Worm (Caenorhabditis elegans) whole organism, L4 larva: ENCODE measurements around the gene B0563.8.

Experiments used
- F44E2.7 ChIP-seq: fragments of 200-800 bp; sonication (Bioruptor generic); IDR thresholded peaks from 2 replicates; pipeline ENCODE4 v2.1.2; 2022; ENCODE audit warnings: missing genetic modification characterization, missing compliant biosample characterization
- Y48G9A.11 ChIP-seq: fragments of 200-800 bp; sonication (Bioruptor generic); IDR thresholded peaks from 2 replicates; pipeline ENCODE4 v1.3.6; 2022; ENCODE audit warnings: missing genetic modification reagents, missing genetic modification characterization, missing compliant biosample characterization
- aly-2 ChIP-seq: sonication (generic microtip); optimal IDR thresholded peaks from 2 replicates; lab custom pipeline; 2018; ENCODE audit warnings: missing biosample characterization, missing genetic modification characterization
- ama-1 ChIP-seq: fragments of 150-350 bp; optimal IDR thresholded peaks from 2 replicates; lab custom pipeline; 2014; ENCODE audit warnings: inconsistent platforms, mixed read lengths
- attf-4 ChIP-seq: sonication (generic microtip); optimal IDR thresholded peaks from 3 replicates; lab custom pipeline; 2017; ENCODE audit warnings: missing biosample characterization, missing genetic modification characterization
- ces-1 ChIP-seq: fragments of 150-350 bp; sonication (generic microtip); optimal IDR thresholded peaks from 4 replicates; lab custom pipeline; 2014; ENCODE audit warnings: missing biosample characterization, missing genetic modification reagents, missing genetic modification characterization
- dmd-9 ChIP-seq: fragments of 200-800 bp; sonication (Bioruptor generic); IDR thresholded peaks from 2 replicates; pipeline ENCODE4 v1.3.6; 2022; ENCODE audit warnings: missing genetic modification reagents, missing genetic modification characterization, missing compliant biosample characterization
- fos-1 ChIP-seq: fragments of 150-350 bp; optimal IDR thresholded peaks from 2 replicates; lab custom pipeline; 2014; ENCODE audit warnings: missing biosample characterization, missing genetic modification characterization
- lir-3 ChIP-seq: sonication (generic microtip); optimal IDR thresholded peaks from 2 replicates; lab custom pipeline; 2016; ENCODE audit warnings: mild to moderate bottlenecking, missing genetic modification characterization, missing compliant biosample characterization
- ztf-11 ChIP-seq: fragments of 150-350 bp; optimal IDR thresholded peaks from 2 replicates; lab custom pipeline; 2014; ENCODE audit warnings: missing biosample characterization, missing genetic modification characterization

DNA sequence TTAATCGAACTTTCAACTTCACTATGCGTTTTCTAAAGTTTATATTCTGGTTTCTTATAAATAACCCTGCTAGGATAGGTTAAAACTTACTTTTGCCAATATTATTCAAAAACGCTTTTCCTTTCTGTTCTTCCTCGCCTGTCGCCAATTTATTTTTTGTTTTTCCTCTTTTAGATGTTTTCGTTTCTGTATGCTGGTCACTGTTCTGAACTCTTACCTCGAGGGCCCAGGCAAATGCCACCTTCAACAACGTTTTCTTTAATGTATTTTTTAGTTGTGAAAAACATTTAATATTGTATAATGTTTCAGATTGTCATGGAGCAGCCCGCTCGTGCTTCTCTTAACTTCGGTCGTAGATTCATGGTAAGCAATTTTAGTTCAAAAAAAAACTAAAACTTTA is 7.8 kb upstream of the B0563.8 start, which contains the start of gene Y81B9A.3:
- TF ChIP-seq attf-4 (tag; lab: Kevin White, UChicago) = no peak
- TF ChIP-seq Y48G9A.11 (GFP tag; lab: Robert Waterston, UW) = no peak
- TF ChIP-seq ces-1 = no peak
- TF ChIP-seq aly-2 (tag; lab: Kevin White, UChicago) = no peak
- TF ChIP-seq lir-3 (tag; lab: Kevin White, UChicago) = no peak
- TF ChIP-seq fos-1 (tag; lab: Kevin White, UChicago) = no peak
- TF ChIP-seq ama-1 (lab: Kevin White, UChicago) = no peak
- no peak for TF ChIP-seq ztf-11 (tag; lab: Kevin White, UChicago)
- no peak for TF ChIP-seq F44E2.7 (GFP tag; lab: Robert Waterston, UW)
- no peak for TF ChIP-seq dmd-9 (GFP tag; lab: Robert Waterston, UW)
